Fruit fly (Drosophila melanogaster): Measurements from ENCODE around the gene CG8563.
A peak's percentile ranks its signal among the peaks of the same experiment; 100 is the strongest.

The CG8563 gene

dm6 chr3L:7432811-7433324 lies 42.3 kb downstream of the CG8563 start:
- TF ChIP-seq CG17801 (GFP tag; optimal IDR thresholded peaks at IDR 0.05; ENCODE audit: partially characterized antibody): no peak

dm6 chr3L:7433325-7433827 lies 42.8 kb downstream of the CG8563 start:
- peak; percentile 49 for TF ChIP-seq CG17801 (GFP tag; optimal IDR thresholded peaks at IDR 0.05; ENCODE audit: partially characterized antibody)

DNA sequence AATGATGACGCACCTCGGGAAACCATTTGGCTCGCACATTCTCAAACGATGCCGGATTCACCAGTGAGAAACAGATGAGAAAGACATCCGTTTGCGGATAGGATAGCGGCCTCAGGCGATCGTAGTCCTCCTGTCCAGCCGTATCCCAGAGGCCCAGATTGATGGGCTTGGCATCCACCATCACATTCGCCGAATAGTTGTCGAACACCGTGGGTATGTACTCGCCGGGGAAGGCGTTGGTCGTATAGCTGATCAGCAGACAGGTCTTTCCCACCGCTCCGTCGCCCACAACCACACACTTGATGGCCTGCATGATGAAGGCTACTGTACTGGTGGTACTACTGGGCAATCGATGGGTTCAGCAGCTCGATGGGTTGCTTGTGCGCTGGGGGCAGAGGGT lies 43.7 kb downstream of the CG8563 start:
- TF ChIP-seq CG17801 (GFP tag; optimal IDR thresholded peaks at IDR 0.05; ENCODE audit: partially characterized antibody): no peak

DNA sequence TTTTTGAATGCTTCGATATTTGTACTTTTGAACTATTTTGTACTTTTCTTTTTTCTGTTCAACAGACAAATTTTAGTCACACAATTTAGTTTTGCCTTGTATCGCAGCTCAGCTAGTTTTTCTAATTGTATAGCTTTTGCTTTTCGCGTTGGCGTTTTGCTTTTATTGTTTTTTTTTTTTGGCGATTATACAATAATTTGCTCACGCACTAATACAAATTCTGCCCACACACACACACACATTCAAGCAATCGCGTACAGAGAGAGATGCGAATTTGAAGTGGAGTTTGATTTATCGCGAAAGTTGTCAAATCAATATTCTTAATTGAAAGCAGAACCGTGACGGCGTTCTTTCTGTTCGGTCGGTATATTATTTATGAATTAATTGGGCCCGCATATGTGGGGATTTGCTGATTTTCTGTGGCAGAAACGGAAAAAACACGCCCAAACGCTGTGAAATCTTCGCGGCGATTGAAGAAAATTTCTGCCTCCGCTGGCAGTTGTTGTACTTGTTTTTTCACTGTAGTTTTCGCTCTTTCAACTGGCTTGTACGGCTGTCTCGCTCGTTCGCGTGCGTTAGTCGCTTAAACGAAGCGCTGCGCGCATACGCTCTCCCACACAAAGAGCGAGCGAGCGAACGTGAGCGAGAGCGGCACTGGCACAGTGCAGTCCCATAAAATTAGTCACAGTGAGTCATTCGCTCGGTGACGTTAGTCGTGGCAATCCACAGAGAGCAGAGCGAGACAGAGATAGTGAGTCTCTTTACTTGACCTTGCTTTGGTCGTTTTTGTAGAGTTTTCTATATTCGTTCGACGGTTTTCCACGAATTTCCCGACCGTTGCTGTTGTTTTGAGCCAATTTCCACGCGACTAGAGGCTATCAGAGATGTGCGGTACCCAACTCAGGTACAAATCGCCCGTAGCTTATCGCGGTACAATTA lies 44.4 kb downstream of the CG8563 start, which contains the start of gene Rac2:
Rac2 (minus strand) TSS at position 476 of the 939 bp plus-strand sequence.
- TF ChIP-seq CG17801 (GFP tag; optimal IDR thresholded peaks at IDR 0.05; ENCODE audit: partially characterized antibody): peak; percentile 46

DNA sequence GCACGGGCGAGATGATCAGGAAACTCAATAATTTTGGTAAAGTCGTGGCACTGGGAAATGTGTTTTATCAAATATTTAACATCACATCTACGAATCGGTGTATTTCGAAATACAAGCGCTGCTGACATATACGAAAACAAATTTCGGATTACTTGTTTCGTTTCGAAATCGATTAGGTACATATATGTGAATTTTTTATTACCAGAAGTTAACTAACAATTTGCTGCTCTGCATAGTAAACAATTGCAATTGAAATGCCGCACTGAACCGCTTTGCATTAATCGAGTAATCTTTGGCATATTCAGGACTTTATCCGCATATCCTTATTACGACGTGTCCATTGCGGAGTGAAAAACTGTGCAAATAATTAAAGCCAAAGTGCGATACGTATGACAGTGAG lies 46.8 kb downstream of the CG8563 start, which contains the start of gene CG14835:
CG14835 (minus strand) TSS at position 101 of the 400 bp plus-strand sequence.
- TF ChIP-seq CG17801 (GFP tag; optimal IDR thresholded peaks at IDR 0.05; ENCODE audit: partially characterized antibody): no peak

DNA sequence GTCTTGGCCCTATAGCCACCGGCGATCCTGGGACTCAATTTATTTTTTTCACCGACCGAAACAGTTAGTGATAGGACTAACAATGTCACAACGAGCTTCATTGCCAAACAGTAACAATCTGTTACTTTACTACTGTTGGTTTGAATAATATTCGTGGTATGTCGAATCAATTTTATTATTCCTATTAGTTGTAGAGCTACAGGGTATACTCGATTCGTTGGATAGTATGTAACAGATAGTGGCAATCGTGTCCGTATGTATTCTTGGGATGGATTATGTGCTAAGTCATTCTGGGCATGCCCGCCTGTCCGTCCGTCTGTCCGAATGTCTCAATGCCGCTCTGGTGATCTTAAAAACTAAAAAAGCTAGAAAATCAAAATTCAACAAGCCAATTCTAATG lies 48.8 kb downstream of the CG8563 start, which contains the start of gene sphinx1:
sphinx1 (minus strand) TSS at position 101 of the 400 bp plus-strand sequence.
- no peak for TF ChIP-seq CG17801 (GFP tag; optimal IDR thresholded peaks at IDR 0.05; ENCODE audit: partially characterized antibody)

DNA sequence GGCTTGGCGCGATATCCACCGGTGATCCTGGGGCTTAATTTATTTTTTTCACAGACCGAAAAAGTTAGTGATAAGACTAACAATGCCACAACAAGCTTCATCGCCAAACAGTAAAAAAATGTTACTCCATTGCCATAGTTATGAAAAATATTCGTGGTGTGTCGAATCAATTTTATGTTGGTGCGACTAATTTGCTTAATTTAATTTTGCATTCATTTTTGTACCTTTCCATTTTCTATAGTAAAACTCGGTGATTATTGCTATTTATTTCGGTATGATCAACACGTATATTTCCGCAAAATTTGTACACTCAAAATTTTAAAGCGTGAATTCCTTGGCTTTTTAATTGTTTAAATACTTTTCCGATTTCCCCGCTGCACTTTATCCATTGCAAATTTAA lies 50.1 kb downstream of the CG8563 start, which contains the start of gene sphinx2:
sphinx2 (minus strand) TSS at position 101 of the 400 bp plus-strand sequence.
- TF ChIP-seq CG17801 (GFP tag; optimal IDR thresholded peaks at IDR 0.05; ENCODE audit: partially characterized antibody): no peak
